Fruit fly (Drosophila melanogaster) whole organism: ENCODE results near the gene CG42329.

Experiments used
- CG8478 ChIP-seq: fragments of >200 bp; optimal IDR thresholded peaks from 2 replicates; lab custom pipeline; 2018; ENCODE audit warnings: inconsistent platforms
- Dll ChIP-seq: fragments of >200 bp; optimal IDR thresholded peaks from 2 replicates; lab custom pipeline; 2017
- EcR ChIP-seq, 2 experiments: fragments of >200 bp; optimal IDR thresholded peaks; 2 replicates each; lab custom pipeline; 2017; ENCODE audit warnings: missing biosample characterization in 2 of 2, missing genetic modification characterization in 2 of 2, missing genetic modification reagents in 2 of 2
- pan ChIP-seq: fragments of >200 bp; optimal IDR thresholded peaks from 2 replicates; lab custom pipeline; 2017
- psq ChIP-seq: fragments of >200 bp; optimal IDR thresholded peaks from 2 replicates; lab custom pipeline; 2017
- usp ChIP-seq: fragments of >200 bp; optimal IDR thresholded peaks from 2 replicates; lab custom pipeline; 2017; ENCODE audit warnings: missing biosample characterization, missing genetic modification characterization, mixed read lengths

dm6 chr2L:1169867-1170415 lies 49.2 kb upstream of the CG42329 start, which contains the start of the genes CG31922 and Plap:
- TF ChIP-seq usp (GFP tag; lab: Kevin White, UChicago): no peak
- TF ChIP-seq psq (lab: Kevin White, UChicago): no peak
- no peak for TF ChIP-seq EcR (GFP tag; optimal IDR thresholded peaks at IDR 0.05; lab: Kevin White, UChicago)
- no peak for TF ChIP-seq CG8478 (lab: Kevin White, UChicago)
- no peak for TF ChIP-seq pan
- TF ChIP-seq Dll (lab: Kevin White, UChicago): no peak
